Fruit fly (Drosophila melanogaster) whole organism, embryonic: ENCODE data around the gene Arv1.

Experiments
- Aef1 ChIP-seq: fragments of 200-800 bp; sonication (Bioruptor generic); IDR thresholded peaks from 3 replicates; pipeline ENCODE4 v1.3.6; 2022; ENCODE audit warnings: missing biosample characterization, missing genetic modification characterization
- CG10321 ChIP-seq: fragments of 200-800 bp; sonication (Bioruptor generic); IDR thresholded peaks from 2 replicates; pipeline ENCODE4 v1.3.6; 2022; ENCODE audit warnings: missing biosample characterization, missing genetic modification characterization
- CG11723 ChIP-seq: fragments of 200-800 bp; sonication (Bioruptor generic); optimal IDR thresholded peaks from 2 replicates; lab custom pipeline; 2017; ENCODE audit warnings: missing biosample characterization, mild to moderate bottlenecking, missing genetic modification characterization
- CG13775 ChIP-seq: fragments of 200-800 bp; sonication (Bioruptor generic); optimal IDR thresholded peaks from 3 replicates; lab custom pipeline; 2017; ENCODE audit warnings: missing biosample characterization, mild to moderate bottlenecking, missing genetic modification characterization
- CG14667 ChIP-seq: fragments of 200-800 bp; sonication (Bioruptor generic); IDR thresholded peaks from 2 replicates; pipeline ENCODE4 v1.3.6; 2022; ENCODE audit warnings: missing biosample characterization, missing genetic modification characterization
- CG14710 ChIP-seq: fragments of 200-800 bp; sonication (Bioruptor generic); optimal IDR thresholded peaks from 3 replicates; lab custom pipeline; 2019; ENCODE audit warnings: missing biosample characterization, mild to moderate bottlenecking, missing genetic modification characterization, moderate library complexity
- CG15269 ChIP-seq: fragments of 200-800 bp; sonication (Bioruptor generic); optimal IDR thresholded peaks from 2 replicates; lab custom pipeline; 2018; ENCODE audit warnings: missing biosample characterization, mild to moderate bottlenecking, missing genetic modification characterization, moderate library complexity
- CG1602 ChIP-seq: fragments of 200-800 bp; sonication (Bioruptor generic); optimal IDR thresholded peaks from 3 replicates; lab custom pipeline; 2016; ENCODE audit warnings: missing biosample characterization, missing genetic modification characterization
- CG1603 ChIP-seq: fragments of 200-800 bp; sonication (Bioruptor generic); optimal IDR thresholded peaks from 2 replicates; lab custom pipeline; 2019; ENCODE audit warnings: missing biosample characterization, mild to moderate bottlenecking, missing genetic modification characterization, moderate library complexity
- CG1792 ChIP-seq: fragments of 200-800 bp; sonication (Bioruptor generic); optimal IDR thresholded peaks from 2 replicates; lab custom pipeline; 2016; ENCODE audit warnings: missing biosample characterization, missing genetic modification characterization
- CG2120 ChIP-seq: fragments of 200-800 bp; sonication (Bioruptor generic); optimal IDR thresholded peaks from 3 replicates; lab custom pipeline; 2016; ENCODE audit warnings: missing biosample characterization, missing genetic modification characterization
- CG2678 ChIP-seq: fragments of 200-800 bp; sonication (Bioruptor generic); optimal IDR thresholded peaks from 3 replicates; lab custom pipeline; 2019; ENCODE audit warnings: missing biosample characterization, mild to moderate bottlenecking, missing genetic modification characterization, moderate library complexity
- CG4282 ChIP-seq: fragments of 200-800 bp; sonication (Bioruptor generic); optimal IDR thresholded peaks from 2 replicates; lab custom pipeline; 2016; ENCODE audit warnings: missing biosample characterization, missing genetic modification characterization
- CG4730 ChIP-seq: fragments of 200-800 bp; sonication (Bioruptor generic); IDR thresholded peaks from 2 replicates; pipeline ENCODE4 v1.3.6; 2022; ENCODE audit warnings: missing biosample characterization, missing genetic modification characterization
- CG5180 ChIP-seq: fragments of 200-800 bp; sonication (Bioruptor generic); optimal IDR thresholded peaks from 3 replicates; lab custom pipeline; 2017; ENCODE audit warnings: missing biosample characterization, missing genetic modification characterization, mild to moderate bottlenecking, moderate library complexity, missing genetic modification reagents
- CG5953 ChIP-seq: fragments of 200-800 bp; sonication (Bioruptor generic); IDR thresholded peaks from 2 replicates; pipeline ENCODE4 v1.3.6; 2022; ENCODE audit warnings: missing biosample characterization, missing genetic modification characterization
- CG6683 ChIP-seq: fragments of 200-800 bp; sonication (Bioruptor generic); optimal IDR thresholded peaks from 2 replicates; lab custom pipeline; 2017; ENCODE audit warnings: missing biosample characterization, mild to moderate bottlenecking, missing genetic modification characterization, missing genetic modification reagents
- CG6791 ChIP-seq: fragments of 200-800 bp; sonication (Bioruptor generic); IDR thresholded peaks from 3 replicates; pipeline ENCODE4 v1.3.6; 2022; ENCODE audit warnings: missing biosample characterization, missing genetic modification characterization; ENCODE audit not compliant: partially characterized antibody
- CG7271 ChIP-seq: fragments of 200-800 bp; sonication (Bioruptor generic); optimal IDR thresholded peaks from 2 replicates; lab custom pipeline; 2018; ENCODE audit warnings: missing biosample characterization, mild to moderate bottlenecking, missing genetic modification characterization, moderate library complexity
- CG7839 ChIP-seq: fragments of 200-800 bp; sonication (Bioruptor generic); optimal IDR thresholded peaks from 3 replicates; lab custom pipeline; 2018; ENCODE audit warnings: missing biosample characterization, mild to moderate bottlenecking, missing genetic modification characterization, moderate library complexity
- CG8359 ChIP-seq: fragments of 200-800 bp; sonication (Bioruptor generic); optimal IDR thresholded peaks from 2 replicates; lab custom pipeline; 2017; ENCODE audit warnings: missing biosample characterization, mild to moderate bottlenecking, missing genetic modification characterization, borderline replicate concordance
- CoRest ChIP-seq: fragments of 200-800 bp; sonication (Bioruptor generic); optimal IDR thresholded peaks from 3 replicates; lab custom pipeline; 2018; ENCODE audit warnings: missing biosample characterization, mild to moderate bottlenecking, missing genetic modification characterization, moderate library complexity
- Dfd ChIP-seq, 2 experiments: fragments of >200 bp; optimal IDR thresholded peaks; 2 replicates each; lab custom pipeline; 2017; ENCODE audit warnings: missing biosample characterization in 2 of 2, missing genetic modification characterization in 2 of 2
- Ets97D ChIP-seq: fragments of 200-800 bp; sonication (Bioruptor generic); optimal IDR thresholded peaks from 3 replicates; lab custom pipeline; 2016; ENCODE audit warnings: missing biosample characterization, missing genetic modification characterization
- Gug ChIP-seq: fragments of 200-800 bp; sonication (Bioruptor generic); IDR thresholded peaks from 4 replicates; pipeline ENCODE4 v1.3.6; 2022; ENCODE audit warnings: missing biosample characterization, missing genetic modification characterization
- H15 ChIP-seq: fragments of 200-800 bp; sonication (Bioruptor generic); IDR thresholded peaks from 3 replicates; pipeline ENCODE4 v1.3.6; 2022; ENCODE audit warnings: missing biosample characterization, missing genetic modification characterization
- Hr39 ChIP-seq: fragments of >200 bp; optimal IDR thresholded peaks from 2 replicates; lab custom pipeline; 2017
- MESR4 ChIP-seq: fragments of 200-800 bp; sonication (Bioruptor generic); optimal IDR thresholded peaks from 2 replicates; lab custom pipeline; 2018; ENCODE audit warnings: missing biosample characterization, mild to moderate bottlenecking, missing genetic modification characterization, moderate library complexity
- Med ChIP-seq: fragments of 200-800 bp; sonication (Bioruptor generic); peaks from one replicate; lab custom pipeline; 2016; ENCODE audit warnings: missing biosample characterization, missing genetic modification characterization, mild to moderate bottlenecking, inconsistent platforms, moderate library complexity
- Sry-β ChIP-seq: fragments of 200-800 bp; sonication (Bioruptor generic); optimal IDR thresholded peaks from 2 replicates; lab custom pipeline; 2018; ENCODE audit warnings: missing biosample characterization, mild to moderate bottlenecking, missing genetic modification characterization, moderate library complexity
- az2 ChIP-seq: fragments of 200-800 bp; sonication (Bioruptor generic); optimal IDR thresholded peaks from 3 replicates; lab custom pipeline; 2016; ENCODE audit warnings: missing biosample characterization, missing genetic modification characterization
- disco-r ChIP-seq: fragments of 200-800 bp; sonication (Bioruptor generic); optimal IDR thresholded peaks from 2 replicates; lab custom pipeline; 2016; ENCODE audit warnings: missing biosample characterization, missing genetic modification characterization
- dmrt11E ChIP-seq: fragments of 200-800 bp; sonication (Bioruptor generic); optimal IDR thresholded peaks from 3 replicates; lab custom pipeline; 2018; ENCODE audit warnings: missing biosample characterization, mild to moderate bottlenecking, missing genetic modification characterization, moderate library complexity
- emc ChIP-seq: fragments of 200-800 bp; sonication (Bioruptor generic); optimal IDR thresholded peaks from 2 replicates; lab custom pipeline; 2016; ENCODE audit warnings: missing biosample characterization, missing genetic modification characterization
- ftz-f1 ChIP-seq: fragments of 200-800 bp; sonication (Bioruptor generic); optimal IDR thresholded peaks from 2 replicates; lab custom pipeline; 2016; ENCODE audit warnings: missing biosample characterization, missing genetic modification characterization
- h ChIP-seq: fragments of >200 bp; optimal IDR thresholded peaks from 2 replicates; lab custom pipeline; 2017
- klu ChIP-seq: fragments of 200-800 bp; sonication (Bioruptor generic); IDR thresholded peaks from 2 replicates; pipeline ENCODE4 v1.3.6; 2022; ENCODE audit warnings: missing biosample characterization, missing genetic modification characterization
- luna ChIP-seq: fragments of 200-800 bp; sonication (Bioruptor generic); optimal IDR thresholded peaks from 2 replicates; lab custom pipeline; 2016; ENCODE audit warnings: missing biosample characterization, missing genetic modification characterization
- mld ChIP-seq: fragments of 200-800 bp; sonication (Bioruptor generic); IDR thresholded peaks from 3 replicates; pipeline ENCODE4 v1.3.6; 2022; ENCODE audit warnings: missing biosample characterization, missing genetic modification characterization; ENCODE audit not compliant: partially characterized antibody
- p53 ChIP-seq: fragments of 200-800 bp; sonication (Bioruptor generic); optimal IDR thresholded peaks from 2 replicates; lab custom pipeline; 2016; ENCODE audit warnings: missing biosample characterization, missing genetic modification characterization
- peb ChIP-seq: fragments of 200-800 bp; sonication (Bioruptor generic); IDR thresholded peaks from 2 replicates; pipeline ENCODE4 v1.3.6; 2022; ENCODE audit warnings: missing biosample characterization, missing genetic modification characterization
- pita ChIP-seq: fragments of 200-800 bp; sonication (Bioruptor generic); optimal IDR thresholded peaks from 2 replicates; lab custom pipeline; 2017; ENCODE audit warnings: missing biosample characterization, mild to moderate bottlenecking, missing genetic modification characterization
- prd ChIP-seq, 3 experiments: fragments of >200 bp in 2 of 3; fragments of 200-800 bp in 1 of 3; sonication (Bioruptor generic) in 1 of 3; optimal IDR thresholded peaks in 2 of 3; IDR thresholded peaks in 1 of 3; 2 replicates in 2 of 3; 3 replicates in 1 of 3; pipeline versions ENCODE4 v1.3.6 to Lab custom; 2017 to 2022; ENCODE audit warnings: missing biosample characterization in 1 of 3, missing genetic modification characterization in 1 of 3
- ranshi ChIP-seq: fragments of 200-800 bp; sonication (Bioruptor generic); IDR thresholded peaks from 2 replicates; pipeline ENCODE4 v1.3.6; 2022; ENCODE audit warnings: missing biosample characterization, missing genetic modification characterization
- row ChIP-seq: fragments of 200-800 bp; sonication (Bioruptor generic); IDR thresholded peaks from 3 replicates; pipeline ENCODE4 v1.3.6; 2022; ENCODE audit warnings: missing biosample characterization, missing genetic modification characterization
- sc ChIP-seq, 3 experiments: fragments of >200 bp in 2 of 3; fragments of 200-800 bp in 1 of 3; sonication (Bioruptor generic) in 1 of 3; optimal IDR thresholded peaks; 2 replicates in 2 of 3; 3 replicates in 1 of 3; lab custom pipeline; 2017; ENCODE audit warnings: mild to moderate bottlenecking in 1 of 3, missing biosample characterization in 1 of 3, missing genetic modification characterization in 1 of 3, missing genetic modification reagents in 1 of 3
- seq ChIP-seq: fragments of 200-800 bp; sonication (Bioruptor generic); IDR thresholded peaks from 2 replicates; pipeline ENCODE4 v1.3.6; 2022; ENCODE audit warnings: missing biosample characterization, missing genetic modification characterization
- stc ChIP-seq: fragments of 200-800 bp; sonication (Bioruptor generic); IDR thresholded peaks from 2 replicates; pipeline ENCODE4 v1.3.6; 2022; ENCODE audit warnings: missing biosample characterization, missing genetic modification characterization
- trem ChIP-seq: fragments of 200-800 bp; optimal IDR thresholded peaks from 3 replicates; lab custom pipeline; 2019; ENCODE audit warnings: missing biosample characterization, mild to moderate bottlenecking, missing genetic modification characterization, moderate library complexity
- tup ChIP-seq: fragments of 200-800 bp; sonication (Bioruptor generic); optimal IDR thresholded peaks from 2 replicates; lab custom pipeline; 2016; ENCODE audit warnings: missing biosample characterization, mild to moderate bottlenecking, missing genetic modification characterization, moderate library complexity

Gene Arv1

dm6 chr3L:21568848-21569372 is 39.8 kb upstream of the Arv1 start, which contains the start of the genes CRIF and SMC5 (continued):
- TF ChIP-seq pita: no peak
- TF ChIP-seq CG5953 (GFP tag; lab: Robert Waterston, UW): no peak
- TF ChIP-seq CG7271 (tag; lab: Kevin White, UChicago): no peak
- peak; percentile 13 for TF ChIP-seq CG1603 (tag; lab: Kevin White, UChicago)
- peak; percentile 38 for TF ChIP-seq CG11723 (GFP tag; lab: Kevin White, UChicago)
- TF ChIP-seq CG4282 (GFP tag; lab: Kevin White, UChicago): no peak
- TF ChIP-seq peb (GFP tag; lab: Robert Waterston, UW): no peak
- TF ChIP-seq CG2678 (tag; lab: Kevin White, UChicago): no peak
- no peak for TF ChIP-seq Hr39 (lab: Kevin White, UChicago)
- peak; percentile 94 for TF ChIP-seq row (GFP tag; lab: Robert Waterston, UW)
- no peak for TF ChIP-seq CG1792 (GFP tag; lab: Kevin White, UChicago)
- no peak for TF ChIP-seq MESR4 (GFP tag; lab: Kevin White, UChicago)
- TF ChIP-seq Dfd (GFP tag; optimal IDR thresholded peaks at IDR 0.05; lab: Kevin White, UChicago): no peak
- TF ChIP-seq H15 (GFP tag; lab: Robert Waterston, UW): no peak
- TF ChIP-seq disco-r: peak; percentile 17
- no peak for TF ChIP-seq CG6791
- no peak for TF ChIP-seq emc
- TF ChIP-seq seq (GFP tag; lab: Robert Waterston, UW): no peak
- TF ChIP-seq prd (optimal IDR thresholded peaks at IDR 0.05; lab: Kevin White, UChicago): no peak
- no peak; the same call in none of the 3 replicates for TF ChIP-seq prd (GFP tag; IDR thresholded peaks at IDR 0.05; lab: Robert Waterston, UW)
- no peak for TF ChIP-seq luna (GFP tag; lab: Kevin White, UChicago)
- peak; percentile 69 for TF ChIP-seq dmrt11E (tag; lab: Kevin White, UChicago)
- TF ChIP-seq ftz-f1 (GFP tag; lab: Kevin White, UChicago): no peak
- peak; percentile 48 for TF ChIP-seq p53 (GFP tag; lab: Kevin White, UChicago)
- TF ChIP-seq Gug (GFP tag; lab: Robert Waterston, UW): no peak
- TF ChIP-seq CG14710: peak; percentile 78
- no peak for TF ChIP-seq CG7839
- peak; percentile 26; the same call in 1 of the 2 replicates for TF ChIP-seq stc (GFP tag; lab: Robert Waterston, UW)
- peak; percentile 85 for TF ChIP-seq CG13775
- peak; percentile 94 for TF ChIP-seq Sry-β (GFP tag; lab: Kevin White, UChicago)
- peak; percentile 61 for TF ChIP-seq CG1602 (GFP tag; lab: Kevin White, UChicago)
- no peak; the same call in 1 of the 2 replicates for TF ChIP-seq ranshi (GFP tag; lab: Robert Waterston, UW)
- peak; percentile 45; the same call in 1 of the 3 replicates for TF ChIP-seq Aef1
- no peak for TF ChIP-seq h (lab: Kevin White, UChicago)
- peak; percentile 93 for TF ChIP-seq Med (GFP tag; lab: Kevin White, UChicago)
- TF ChIP-seq CG10321 (GFP tag; lab: Robert Waterston, UW): no peak
- TF ChIP-seq CG5180 (GFP tag; lab: Kevin White, UChicago): no peak
- no peak for TF ChIP-seq CG6683 (GFP tag; lab: Kevin White, UChicago)
- no peak for TF ChIP-seq CG8359
- no peak for TF ChIP-seq sc (optimal IDR thresholded peaks at IDR 0.05; lab: Kevin White, UChicago)
- TF ChIP-seq sc (GFP tag; optimal IDR thresholded peaks at IDR 0.05; lab: Kevin White, UChicago): peak; percentile 26
- TF ChIP-seq CG14667 (GFP tag; lab: Robert Waterston, UW): no peak
- TF ChIP-seq CoRest (tag; lab: Kevin White, UChicago): peak; percentile 84
- peak; percentile 49 for TF ChIP-seq trem
- no peak for TF ChIP-seq tup (GFP tag; lab: Kevin White, UChicago)
- peak; percentile 67 for TF ChIP-seq az2 (GFP tag; lab: Kevin White, UChicago)
- no peak for TF ChIP-seq mld (GFP tag; lab: Robert Waterston, UW)
- no peak for TF ChIP-seq CG15269 (tag; lab: Kevin White, UChicago)
- no peak for TF ChIP-seq CG4730 (GFP tag; lab: Robert Waterston, UW)
- TF ChIP-seq klu (GFP tag; lab: Robert Waterston, UW): no peak; the same call in 1 of the 2 replicates
- TF ChIP-seq CG2120 (GFP tag; lab: Kevin White, UChicago): peak; percentile 88
- peak; percentile 52 for TF ChIP-seq Ets97D (GFP tag; lab: Kevin White, UChicago)
